Fruit fly (Drosophila melanogaster) whole organism, embryonic: ENCODE data around the gene Vha16-5.

ENCODE experiments used
- ATbp ChIP-seq: fragments of 200-800 bp; sonication (Bioruptor generic); optimal IDR thresholded peaks from 2 replicates; lab custom pipeline; 2017; ENCODE audit warnings: missing biosample characterization, mild to moderate bottlenecking, missing genetic modification characterization, missing genetic modification reagents
- B-H1 ChIP-seq: fragments of 200-800 bp; sonication (Bioruptor generic); IDR thresholded peaks from 3 replicates; pipeline ENCODE4 v1.3.6; 2022; ENCODE audit warnings: missing biosample characterization, missing genetic modification characterization
- BtbVII ChIP-seq: fragments of 200-800 bp; sonication (Bioruptor generic); optimal IDR thresholded peaks from 3 replicates; lab custom pipeline; 2017; ENCODE audit warnings: missing biosample characterization, mild to moderate bottlenecking, missing genetic modification characterization
- Bteb2 ChIP-seq: fragments of 200-800 bp; sonication (Bioruptor generic); optimal IDR thresholded peaks from 2 replicates; lab custom pipeline; 2016; ENCODE audit warnings: missing biosample characterization, missing genetic modification characterization
- CG10366 ChIP-seq: fragments of 200-800 bp; sonication (Bioruptor generic); IDR thresholded peaks from 2 replicates; pipeline ENCODE4 v1.3.6; 2022; ENCODE audit warnings: missing biosample characterization, missing genetic modification characterization
- CG10431 ChIP-seq: fragments of 200-800 bp; sonication (Bioruptor generic); optimal IDR thresholded peaks from 3 replicates; lab custom pipeline; 2018; ENCODE audit warnings: missing biosample characterization, mild to moderate bottlenecking, missing genetic modification characterization
- CG11247 ChIP-seq: fragments of 200-800 bp; sonication (Bioruptor generic); IDR thresholded peaks from 2 replicates; pipeline ENCODE4 v1.3.6; 2022; ENCODE audit warnings: missing biosample characterization, missing genetic modification characterization
- CG12155 ChIP-seq: fragments of 200-800 bp; sonication (Bioruptor generic); optimal IDR thresholded peaks from 3 replicates; lab custom pipeline; 2016; ENCODE audit warnings: missing biosample characterization, missing genetic modification characterization
- CG12219 ChIP-seq: fragments of 200-800 bp; sonication (Bioruptor generic); optimal IDR thresholded peaks from 3 replicates; lab custom pipeline; 2018; ENCODE audit warnings: missing biosample characterization, mild to moderate bottlenecking, missing genetic modification characterization
- CG14050 ChIP-seq: fragments of 200-800 bp; sonication (Bioruptor generic); IDR thresholded peaks from 3 replicates; pipeline ENCODE4 v1.3.6; 2022; ENCODE audit warnings: missing biosample characterization, missing genetic modification characterization
- CG15514 ChIP-seq: fragments of 200-800 bp; sonication (Bioruptor generic); optimal IDR thresholded peaks from 3 replicates; lab custom pipeline; 2017; ENCODE audit warnings: missing biosample characterization, missing genetic modification characterization, mild to moderate bottlenecking, moderate library complexity, missing genetic modification reagents
- CG1603 ChIP-seq: fragments of 200-800 bp; sonication (Bioruptor generic); optimal IDR thresholded peaks from 2 replicates; lab custom pipeline; 2019; ENCODE audit warnings: missing biosample characterization, mild to moderate bottlenecking, missing genetic modification characterization, moderate library complexity
- CG17361 ChIP-seq: fragments of 200-800 bp; sonication (Bioruptor generic); IDR thresholded peaks from 3 replicates; pipeline ENCODE4 v1.3.6; 2022; ENCODE audit warnings: missing biosample characterization, missing genetic modification characterization
- CG2116 ChIP-seq: fragments of 200-800 bp; sonication (Bioruptor generic); optimal IDR thresholded peaks from 3 replicates; lab custom pipeline; 2018; ENCODE audit warnings: missing biosample characterization, mild to moderate bottlenecking, missing genetic modification characterization
- CG32532 ChIP-seq: fragments of 200-800 bp; sonication (Bioruptor generic); IDR thresholded peaks from 2 replicates; pipeline ENCODE4 v1.3.6; 2022; ENCODE audit warnings: missing biosample characterization, missing genetic modification characterization
- CG3407 ChIP-seq: fragments of 200-800 bp; sonication (Bioruptor generic); optimal IDR thresholded peaks from 2 replicates; lab custom pipeline; 2018; ENCODE audit warnings: missing biosample characterization, mild to moderate bottlenecking, missing genetic modification characterization
- CG3995 ChIP-seq: fragments of 200-800 bp; sonication (Bioruptor generic); optimal IDR thresholded peaks from 3 replicates; lab custom pipeline; 2016; ENCODE audit warnings: missing biosample characterization, missing genetic modification characterization
- CG4424 ChIP-seq: fragments of 200-800 bp; sonication (Bioruptor generic); optimal IDR thresholded peaks from 3 replicates; lab custom pipeline; 2016; ENCODE audit warnings: missing biosample characterization, missing genetic modification characterization
- CG4707 ChIP-seq: fragments of 200-800 bp; sonication (Bioruptor generic); optimal IDR thresholded peaks from 2 replicates; lab custom pipeline; 2018; ENCODE audit warnings: missing biosample characterization, mild to moderate bottlenecking, missing genetic modification characterization, moderate library complexity
- CG4854 ChIP-seq: fragments of 200-800 bp; sonication (Bioruptor generic); optimal IDR thresholded peaks from 2 replicates; lab custom pipeline; 2016; ENCODE audit warnings: missing biosample characterization, missing genetic modification characterization, inconsistent platforms
- CG6272 ChIP-seq: fragments of 200-800 bp; sonication (Bioruptor generic); IDR thresholded peaks from 2 replicates; pipeline ENCODE4 v1.3.6; 2022; ENCODE audit warnings: missing biosample characterization, missing genetic modification characterization
- CG6689 ChIP-seq: fragments of 200-800 bp; sonication (Bioruptor generic); IDR thresholded peaks from 2 replicates; pipeline ENCODE4 v1.3.6; 2022; ENCODE audit warnings: missing biosample characterization, missing genetic modification characterization
- CG7987 ChIP-seq: fragments of 200-800 bp; sonication (Bioruptor generic); optimal IDR thresholded peaks from 2 replicates; lab custom pipeline; 2018; ENCODE audit warnings: missing biosample characterization, mild to moderate bottlenecking, missing genetic modification characterization, moderate library complexity
- CG8765 ChIP-seq: fragments of 200-800 bp; sonication (Bioruptor generic); IDR thresholded peaks from 2 replicates; pipeline ENCODE4 v1.3.6; 2022; ENCODE audit warnings: missing biosample characterization, missing genetic modification characterization
- CG9797 ChIP-seq: fragments of 200-800 bp; sonication (Bioruptor generic); optimal IDR thresholded peaks from 3 replicates; lab custom pipeline; 2018; ENCODE audit warnings: missing biosample characterization, mild to moderate bottlenecking, missing genetic modification characterization
- CG9876 ChIP-seq: fragments of 200-800 bp; sonication (Bioruptor generic); optimal IDR thresholded peaks from 2 replicates; lab custom pipeline; 2016; ENCODE audit warnings: missing biosample characterization, missing genetic modification characterization
- D19A ChIP-seq: fragments of 200-800 bp; optimal IDR thresholded peaks from 3 replicates; lab custom pipeline; 2019; ENCODE audit warnings: missing biosample characterization, mild to moderate bottlenecking, missing genetic modification characterization, moderate library complexity
- E2f2 ChIP-seq: fragments of 200-800 bp; sonication (Bioruptor generic); IDR thresholded peaks from 2 replicates; pipeline ENCODE4 v1.3.6; 2022; ENCODE audit warnings: missing biosample characterization, missing genetic modification characterization
- Elba2 ChIP-seq: fragments of 200-800 bp; sonication (Bioruptor generic); optimal IDR thresholded peaks from 3 replicates; lab custom pipeline; 2016; ENCODE audit warnings: missing biosample characterization, missing genetic modification characterization
- Fer2 ChIP-seq: fragments of 200-800 bp; sonication (Bioruptor generic); optimal IDR thresholded peaks from 2 replicates; lab custom pipeline; 2018; ENCODE audit warnings: missing biosample characterization, mild to moderate bottlenecking, missing genetic modification characterization, moderate library complexity
- Hey ChIP-seq: fragments of 200-800 bp; sonication (Bioruptor generic); optimal IDR thresholded peaks from 3 replicates; lab custom pipeline; 2018; ENCODE audit warnings: missing biosample characterization, mild to moderate bottlenecking, missing genetic modification characterization
- Hr78 ChIP-seq, 2 experiments: fragments of 200-800 bp in 1 of 2; fragments of >200 bp in 1 of 2; sonication (Bioruptor generic) in 1 of 2; optimal IDR thresholded peaks; 2 replicates each; lab custom pipeline; 2017 to 2019; ENCODE audit warnings: missing biosample characterization in 2 of 2, missing genetic modification characterization in 2 of 2, mild to moderate bottlenecking in 1 of 2, moderate library complexity in 1 of 2
- Lpt ChIP-seq: fragments of >200 bp; optimal IDR thresholded peaks from 2 replicates; lab custom pipeline; 2018; ENCODE audit warnings: missing biosample characterization, missing genetic modification characterization
- Mad ChIP-seq: fragments of 200-800 bp; sonication (Bioruptor generic); optimal IDR thresholded peaks from 2 replicates; lab custom pipeline; 2016; ENCODE audit warnings: missing biosample characterization, missing genetic modification characterization
- Sry-δ ChIP-seq: fragments of 200-800 bp; sonication (Bioruptor generic); optimal IDR thresholded peaks from 2 replicates; lab custom pipeline; 2016; ENCODE audit warnings: missing biosample characterization, missing genetic modification characterization
- ap ChIP-seq: fragments of 200-800 bp; sonication (Bioruptor generic); IDR thresholded peaks from 2 replicates; pipeline ENCODE4 v1.3.6; 2022; ENCODE audit warnings: missing biosample characterization, missing genetic modification characterization
- btn ChIP-seq: fragments of 200-800 bp; sonication (Bioruptor generic); optimal IDR thresholded peaks from 2 replicates; lab custom pipeline; 2016; ENCODE audit warnings: missing biosample characterization, missing genetic modification characterization
- crc ChIP-seq: fragments of 200-800 bp; sonication (Bioruptor generic); optimal IDR thresholded peaks from 2 replicates; lab custom pipeline; 2016; ENCODE audit warnings: missing biosample characterization, missing genetic modification characterization
- crp ChIP-seq, 2 experiments: fragments of 200-800 bp; sonication (Bioruptor generic); optimal IDR thresholded peaks; 2 replicates in 1 of 2; 3 replicates in 1 of 2; lab custom pipeline; 2017; ENCODE audit warnings: missing biosample characterization in 2 of 2, missing genetic modification characterization in 2 of 2, mild to moderate bottlenecking in 1 of 2, moderate library complexity in 1 of 2
- dmrt11E ChIP-seq: fragments of 200-800 bp; sonication (Bioruptor generic); optimal IDR thresholded peaks from 3 replicates; lab custom pipeline; 2018; ENCODE audit warnings: missing biosample characterization, mild to moderate bottlenecking, missing genetic modification characterization, moderate library complexity
- dmrt99B ChIP-seq: fragments of 200-800 bp; sonication (Bioruptor generic); optimal IDR thresholded peaks from 2 replicates; lab custom pipeline; 2018; ENCODE audit warnings: missing biosample characterization, mild to moderate bottlenecking, missing genetic modification characterization, moderate library complexity
- hb ChIP-seq: fragments of 200-800 bp; sonication (Bioruptor generic); IDR thresholded peaks from 3 replicates; pipeline ENCODE4 v1.3.6; 2022; ENCODE audit warnings: missing biosample characterization, missing genetic modification characterization; ENCODE audit not compliant: partially characterized antibody
- lilli ChIP-seq: fragments of 200-800 bp; sonication (Bioruptor generic); optimal IDR thresholded peaks from 3 replicates; lab custom pipeline; 2016; ENCODE audit warnings: missing biosample characterization, missing genetic modification characterization
- nerfin-1 ChIP-seq: fragments of 200-800 bp; sonication (Bioruptor generic); optimal IDR thresholded peaks from 3 replicates; lab custom pipeline; 2019; ENCODE audit warnings: missing biosample characterization, mild to moderate bottlenecking, missing genetic modification characterization, moderate library complexity
- pb ChIP-seq: fragments of 200-800 bp; sonication (Bioruptor generic); optimal IDR thresholded peaks from 3 replicates; lab custom pipeline; 2016; ENCODE audit warnings: missing biosample characterization, missing genetic modification characterization
- peb ChIP-seq: fragments of 200-800 bp; sonication (Bioruptor generic); IDR thresholded peaks from 2 replicates; pipeline ENCODE4 v1.3.6; 2022; ENCODE audit warnings: missing biosample characterization, missing genetic modification characterization
- row ChIP-seq: fragments of 200-800 bp; sonication (Bioruptor generic); IDR thresholded peaks from 3 replicates; pipeline ENCODE4 v1.3.6; 2022; ENCODE audit warnings: missing biosample characterization, missing genetic modification characterization
- sob ChIP-seq: fragments of 200-800 bp; sonication (Bioruptor generic); IDR thresholded peaks from 2 replicates; pipeline ENCODE4 v1.3.6; 2022; ENCODE audit warnings: missing biosample characterization, missing genetic modification characterization
- sug ChIP-seq: fragments of 200-800 bp; optimal IDR thresholded peaks from 2 replicates; lab custom pipeline; 2019; ENCODE audit warnings: missing biosample characterization, mild to moderate bottlenecking, missing genetic modification characterization, moderate library complexity
- vfl ChIP-seq: fragments of 200-800 bp; sonication (Bioruptor generic); optimal IDR thresholded peaks from 2 replicates; lab custom pipeline; 2016; ENCODE audit warnings: missing biosample characterization, missing genetic modification characterization
- zfh2 ChIP-seq: fragments of 200-800 bp; sonication (Bioruptor generic); optimal IDR thresholded peaks from 2 replicates; lab custom pipeline; 2016; ENCODE audit warnings: missing biosample characterization, missing genetic modification characterization

Vha16-5 gene

DNA sequence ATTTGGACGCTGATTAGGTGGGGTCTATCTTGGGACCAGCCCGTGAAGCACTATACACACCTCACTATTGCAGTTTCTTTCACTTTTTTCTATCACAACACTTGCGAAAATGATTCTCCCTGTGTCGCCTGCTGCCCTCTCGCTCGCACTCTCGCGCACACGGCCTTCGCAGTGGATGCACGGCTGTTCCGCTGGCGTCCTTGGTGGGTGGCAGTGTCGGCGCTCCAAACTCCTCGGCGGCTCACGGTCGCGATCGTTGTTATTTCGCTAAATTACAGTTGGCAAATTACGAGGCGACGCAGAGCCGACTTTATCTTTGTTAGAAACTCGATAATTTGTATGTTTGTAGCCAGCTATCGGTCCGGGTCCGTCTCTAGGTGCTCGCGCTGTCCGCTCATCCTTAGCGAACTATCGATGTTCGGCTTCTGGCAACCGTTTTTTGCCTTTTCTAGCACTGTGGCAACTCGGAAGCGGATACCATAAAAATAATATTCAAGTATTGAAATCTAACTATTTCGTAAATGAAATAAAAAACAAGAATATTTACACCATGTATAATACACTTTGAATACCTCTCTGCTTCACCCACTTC, 30.9 kb upstream of the Vha16-5 start, which contains the start of gene Ubc2 (continued):
- TF ChIP-seq D19A = no peak
- peak; percentile 90 for TF ChIP-seq CG2116 (GFP tag; lab: Kevin White, UChicago)
- peak; percentile 19 for TF ChIP-seq zfh2
- TF ChIP-seq nerfin-1 (tag; lab: Kevin White, UChicago) = no peak
- TF ChIP-seq Mad (GFP tag; lab: Kevin White, UChicago) = peak; percentile 22
- no peak for TF ChIP-seq CG4707 (GFP tag; lab: Kevin White, UChicago)
- no peak for TF ChIP-seq sug (tag; lab: Kevin White, UChicago)
- peak; percentile 73 for TF ChIP-seq hb (GFP tag; lab: Robert Waterston, UW)
- no peak for TF ChIP-seq Fer2 (tag; lab: Kevin White, UChicago)
- TF ChIP-seq dmrt11E = no peak
- no peak for TF ChIP-seq CG9876 (GFP tag; lab: Kevin White, UChicago)
- peak; percentile 15 for TF ChIP-seq CG12155
- TF ChIP-seq crp (GFP tag; optimal IDR thresholded peaks at IDR 0.05; lab: Kevin White, UChicago) = peak in 1 of 2 experiments; percentile 61
- TF ChIP-seq CG3995 (GFP tag; lab: Kevin White, UChicago) = no peak
- no peak for TF ChIP-seq dmrt99B (tag; lab: Kevin White, UChicago)
- TF ChIP-seq CG6689 (GFP tag; lab: Robert Waterston, UW) = no peak
- no peak for TF ChIP-seq Hr78 (GFP tag; optimal IDR thresholded peaks at IDR 0.05; lab: Kevin White, UChicago)
- no peak for TF ChIP-seq B-H1 (GFP tag; lab: Robert Waterston, UW)
- TF ChIP-seq Bteb2 = no peak
- no peak for TF ChIP-seq vfl (GFP tag; lab: Kevin White, UChicago)
- TF ChIP-seq CG3407 (GFP tag; lab: Kevin White, UChicago) = no peak
- TF ChIP-seq CG17361 (GFP tag; lab: Robert Waterston, UW) = no peak
- TF ChIP-seq CG6272 (GFP tag; lab: Robert Waterston, UW) = peak; percentile 31; the same call in 1 of the 2 replicates
- no peak for TF ChIP-seq CG14050 (GFP tag; lab: Robert Waterston, UW)
- no peak for TF ChIP-seq CG4424 (GFP tag; lab: Kevin White, UChicago)
- peak; percentile 69 for TF ChIP-seq CG1603 (tag; lab: Kevin White, UChicago)
- TF ChIP-seq CG9797 = peak; percentile 40
- TF ChIP-seq ATbp = no peak
- peak; percentile 49 for TF ChIP-seq CG32532
- no peak for TF ChIP-seq CG12219
- no peak for TF ChIP-seq pb (GFP tag; lab: Kevin White, UChicago)
- TF ChIP-seq CG8765 (GFP tag; lab: Robert Waterston, UW) = no peak
- TF ChIP-seq CG4854 (GFP tag; lab: Kevin White, UChicago) = peak; percentile 8
- no peak for TF ChIP-seq Lpt
- no peak for TF ChIP-seq ap
- no peak for TF ChIP-seq crc (GFP tag; lab: Kevin White, UChicago)
- TF ChIP-seq Sry-δ = peak; percentile 98
- no peak for TF ChIP-seq CG11247
- TF ChIP-seq Elba2 (GFP tag; lab: Kevin White, UChicago) = no peak
- peak; percentile 57 for TF ChIP-seq row (GFP tag; lab: Robert Waterston, UW)
- TF ChIP-seq CG10366 (GFP tag; lab: Robert Waterston, UW) = no peak
- no peak for TF ChIP-seq BtbVII
- peak; percentile 79 for TF ChIP-seq E2f2 (GFP tag; lab: Robert Waterston, UW)
- TF ChIP-seq CG7987 (GFP tag; lab: Kevin White, UChicago) = peak; percentile 13
- TF ChIP-seq sob (GFP tag; lab: Robert Waterston, UW) = peak; percentile 18; the same call in 1 of the 2 replicates
- no peak for TF ChIP-seq peb (GFP tag; lab: Robert Waterston, UW)
- no peak for TF ChIP-seq CG10431 (GFP tag; lab: Kevin White, UChicago)
- no peak for TF ChIP-seq Hey (tag; lab: Kevin White, UChicago)
- no peak for TF ChIP-seq btn (GFP tag; lab: Kevin White, UChicago)
- peak; percentile 63 for TF ChIP-seq lilli
- peak; percentile 70 for TF ChIP-seq CG15514 (GFP tag; lab: Kevin White, UChicago)
